Fruit fly (Drosophila melanogaster) whole organism, pupa: ENCODE measurements around the gene mav.

Experiments used
- CG10348 ChIP-seq: fragments of 200-800 bp; sonication (Bioruptor generic); IDR thresholded peaks from 2 replicates; pipeline ENCODE4 v1.3.6; 2022; ENCODE audit warnings: missing biosample characterization, missing genetic modification characterization
- CG12605 ChIP-seq: fragments of 200-800 bp; sonication (Bioruptor generic); IDR thresholded peaks from 2 replicates; pipeline ENCODE4 v1.3.6; 2022; ENCODE audit warnings: missing biosample characterization, missing genetic modification characterization
- CG13204 ChIP-seq: fragments of 200-800 bp; sonication (Bioruptor generic); optimal IDR thresholded peaks from 2 replicates; lab custom pipeline; 2018; ENCODE audit warnings: missing biosample characterization, mild to moderate bottlenecking, missing genetic modification characterization, moderate library complexity
- CG14655 ChIP-seq: fragments of 200-800 bp; sonication (Bioruptor generic); optimal IDR thresholded peaks from 3 replicates; lab custom pipeline; 2017; ENCODE audit warnings: mild to moderate bottlenecking, missing biosample characterization, missing genetic modification reagents, missing genetic modification characterization
- CG17806 ChIP-seq: fragments of 200-800 bp; sonication (Bioruptor generic); optimal IDR thresholded peaks from 2 replicates; lab custom pipeline; 2018; ENCODE audit warnings: missing biosample characterization, mild to moderate bottlenecking, missing genetic modification characterization, moderate library complexity
- CG32121 ChIP-seq: fragments of 200-800 bp; sonication (Bioruptor generic); IDR thresholded peaks from 2 replicates; pipeline ENCODE4 v1.3.6; 2022; ENCODE audit warnings: missing biosample characterization, missing genetic modification characterization
- CG34367 ChIP-seq: fragments of 200-800 bp; sonication (Bioruptor generic); optimal IDR thresholded peaks from 2 replicates; lab custom pipeline; 2018; ENCODE audit warnings: missing biosample characterization, mild to moderate bottlenecking, missing genetic modification characterization
- CG4496 ChIP-seq: fragments of 200-800 bp; sonication (Bioruptor generic); IDR thresholded peaks from 3 replicates; pipeline ENCODE4 v1.3.6; 2022; ENCODE audit warnings: missing biosample characterization, missing genetic modification characterization
- CG8159 ChIP-seq: fragments of 200-800 bp; sonication (Bioruptor generic); optimal IDR thresholded peaks from 3 replicates; lab custom pipeline; 2018; ENCODE audit warnings: missing biosample characterization, mild to moderate bottlenecking, missing genetic modification characterization, moderate library complexity
- CG8301 ChIP-seq: fragments of 200-800 bp; sonication (Bioruptor generic); optimal IDR thresholded peaks from 2 replicates; lab custom pipeline; 2018; ENCODE audit warnings: missing biosample characterization, mild to moderate bottlenecking, missing genetic modification characterization
- CG9948 ChIP-seq: fragments of 200-800 bp; sonication (Bioruptor generic); optimal IDR thresholded peaks from 2 replicates; lab custom pipeline; 2018; ENCODE audit warnings: missing biosample characterization, mild to moderate bottlenecking, missing genetic modification characterization, moderate library complexity
- D1 ChIP-seq: fragments of 200-800 bp; sonication (Bioruptor generic); optimal IDR thresholded peaks from 2 replicates; lab custom pipeline; 2018; ENCODE audit warnings: missing biosample characterization, mild to moderate bottlenecking, missing genetic modification characterization, moderate library complexity
- EcR ChIP-seq: fragments of 200-800 bp; sonication (Bioruptor generic); optimal IDR thresholded peaks from 3 replicates; lab custom pipeline; 2019; ENCODE audit warnings: missing biosample characterization, missing genetic modification characterization, mild to moderate bottlenecking, moderate library complexity, missing genetic modification reagents
- Ets98B ChIP-seq: fragments of 200-800 bp; sonication (Bioruptor generic); IDR thresholded peaks from 2 replicates; pipeline ENCODE4 v1.3.6; 2022; ENCODE audit warnings: missing biosample characterization, missing genetic modification characterization
- Pif1A ChIP-seq: fragments of 200-800 bp; sonication (Bioruptor generic); optimal IDR thresholded peaks from 3 replicates; lab custom pipeline; 2016; ENCODE audit warnings: missing biosample characterization, missing genetic modification characterization
- Pif1B ChIP-seq: fragments of 200-800 bp; sonication (Bioruptor generic); optimal IDR thresholded peaks from 3 replicates; lab custom pipeline; 2016; ENCODE audit warnings: missing biosample characterization, missing genetic modification characterization
- Snoo ChIP-seq: fragments of 200-800 bp; sonication (Bioruptor generic); optimal IDR thresholded peaks from 3 replicates; lab custom pipeline; 2017; ENCODE audit warnings: missing biosample characterization, mild to moderate bottlenecking, missing genetic modification characterization, inconsistent platforms
- fd96Ca ChIP-seq: fragments of 200-800 bp; sonication (Bioruptor generic); IDR thresholded peaks from 3 replicates; pipeline ENCODE4 v1.3.6; 2022; ENCODE audit warnings: missing biosample characterization, missing genetic modification characterization
- gl ChIP-seq: fragments of 200-800 bp; sonication (Bioruptor generic); optimal IDR thresholded peaks from 2 replicates; lab custom pipeline; 2018; ENCODE audit warnings: missing biosample characterization, mild to moderate bottlenecking, missing genetic modification characterization
- rn ChIP-seq: fragments of 200-800 bp; sonication (Bioruptor generic); IDR thresholded peaks from 2 replicates; pipeline ENCODE4 v1.3.6; 2022; ENCODE audit warnings: missing biosample characterization, missing genetic modification characterization

Gene mav

dm6 chr4:610398-611319, 15.2 kb downstream of the mav start, which contains the start of gene Eph:
Eph (plus strand) TSS chr4:610684.
- TF ChIP-seq CG17806 (tag; lab: Kevin White, UChicago) (no peak), CG8159 (peak; percentile 38), Pif1B (GFP tag; lab: Kevin White, UChicago) (peak; percentile 7)

DNA sequence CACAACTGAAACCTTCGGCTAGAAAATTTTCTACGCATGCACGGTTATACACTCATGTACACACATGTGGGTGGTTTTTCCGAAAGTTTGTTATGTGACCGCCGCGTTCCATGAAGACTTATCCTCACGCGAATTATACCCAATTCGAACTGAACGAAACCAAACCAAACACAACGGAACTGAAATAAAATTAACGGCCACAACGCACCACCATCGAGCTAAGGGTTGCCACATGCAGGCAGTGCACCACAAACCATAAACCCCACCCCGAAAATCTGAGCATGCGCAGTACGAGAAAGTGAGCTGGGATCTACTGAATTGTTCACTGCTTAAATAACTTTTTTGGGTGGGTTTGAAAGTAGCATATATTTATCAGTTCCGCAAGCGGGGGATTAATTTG, 18.3 kb downstream of the mav start, which contains the start of gene onecut:
Gene onecut, minus strand, starts transcription at position 152 of the 400 bp plus-strand sequence.
- TF ChIP-seq CG13204 (GFP tag; lab: Kevin White, UChicago) (no peak), Ets98B (GFP tag; lab: Robert Waterston, UW) (no peak), CG9948 (tag; lab: Kevin White, UChicago) (no peak), CG10348 (GFP tag; lab: Robert Waterston, UW) (no peak), CG4496 (no peak), CG32121 (GFP tag; lab: Robert Waterston, UW) (no peak), gl (no peak), D1 (tag; lab: Kevin White, UChicago) (no peak), fd96Ca (no peak)

- TF ChIP-seq CG8159 (no peak), gl (no peak), rn (no peak), CG10348 (GFP tag; lab: Robert Waterston, UW) (no peak), CG12605 (no peak), CG9948 (tag; lab: Kevin White, UChicago) (no peak), CG13204 (GFP tag; lab: Kevin White, UChicago) (no peak), Snoo (tag; lab: Kevin White, UChicago) (no peak), CG17806 (tag; lab: Kevin White, UChicago) (no peak), EcR (GFP tag; lab: Kevin White, UChicago) (no peak), CG32121 (GFP tag; lab: Robert Waterston, UW) (no peak), D1 (tag; lab: Kevin White, UChicago) (no peak), CG8301 (tag; lab: Kevin White, UChicago) (no peak), Pif1A (GFP tag; lab: Kevin White, UChicago) (no peak), CG34367 (tag; lab: Kevin White, UChicago) (no peak)
Measured at dm6 chr4:588514-588913, 37.3 kb downstream of the mav start.

dm6 chr4:582836-583235, 43.0 kb downstream of the mav start, which contains the start of gene CG1909:
CG1909 (plus strand) TSS chr4:583108.
- TF ChIP-seq rn (no peak), Snoo (tag; lab: Kevin White, UChicago) (no peak), Ets98B (GFP tag; lab: Robert Waterston, UW) (no peak), fd96Ca (no peak), D1 (tag; lab: Kevin White, UChicago) (no peak), EcR (GFP tag; lab: Kevin White, UChicago) (no peak), CG17806 (tag; lab: Kevin White, UChicago) (no peak), Pif1B (GFP tag; lab: Kevin White, UChicago) (no peak), CG14655 (no peak), CG9948 (tag; lab: Kevin White, UChicago) (no peak), CG10348 (GFP tag; lab: Robert Waterston, UW) (no peak), CG32121 (GFP tag; lab: Robert Waterston, UW) (no peak)

dm6 chr4:576439-576838, 49.4 kb downstream of the mav start:
- TF ChIP-seq Pif1B (GFP tag; lab: Kevin White, UChicago) (no peak), CG13204 (GFP tag; lab: Kevin White, UChicago) (no peak), CG9948 (tag; lab: Kevin White, UChicago) (no peak), D1 (tag; lab: Kevin White, UChicago) (no peak), Snoo (tag; lab: Kevin White, UChicago) (no peak), CG14655 (no peak), CG12605 (no peak), CG10348 (GFP tag; lab: Robert Waterston, UW) (no peak), Ets98B (GFP tag; lab: Robert Waterston, UW) (no peak), CG34367 (tag; lab: Kevin White, UChicago) (no peak), rn (no peak)
